Worm (Caenorhabditis elegans) whole organism, early embryonic: ENCODE results near the gene cex-2.

Source experiments
- B0310.2 ChIP-seq: sonication (generic microtip); optimal IDR thresholded peaks from 2 replicates; lab custom pipeline; 2016; ENCODE audit warnings: mild to moderate bottlenecking, missing genetic modification characterization, missing compliant biosample characterization
- F13C5.2 ChIP-seq: sonication (generic microtip); optimal IDR thresholded peaks from 2 replicates; lab custom pipeline; 2017; ENCODE audit warnings: mild to moderate bottlenecking, missing genetic modification characterization, inconsistent platforms, missing compliant biosample characterization
- aly-1 ChIP-seq: sonication (generic microtip); optimal IDR thresholded peaks from 2 replicates; lab custom pipeline; 2016; ENCODE audit warnings: missing genetic modification characterization, missing compliant biosample characterization
- ama-1 ChIP-seq: fragments of 150-350 bp; optimal IDR thresholded peaks from 2 replicates; lab custom pipeline; 2014
- ceh-13 ChIP-seq: fragments of 200-800 bp; sonication (Bioruptor generic); optimal IDR thresholded peaks from 2 replicates; lab custom pipeline; 2018; ENCODE audit warnings: mild to moderate bottlenecking, missing genetic modification characterization, missing compliant biosample characterization
- ceh-36 ChIP-seq: sonication (generic microtip); optimal IDR thresholded peaks from 2 replicates; lab custom pipeline; 2016; ENCODE audit warnings: missing genetic modification characterization, inconsistent platforms, missing compliant biosample characterization
- flt-1 ChIP-seq: fragments of 200-800 bp; sonication (Bioruptor generic); IDR thresholded peaks from 2 replicates; pipeline ENCODE4 v1.3.6; 2022; ENCODE audit warnings: missing genetic modification characterization, missing compliant biosample characterization
- hmbx-1 ChIP-seq: sonication (generic microtip); optimal IDR thresholded peaks from 2 replicates; lab custom pipeline; 2016; ENCODE audit warnings: mild to moderate bottlenecking, missing genetic modification characterization, missing compliant biosample characterization
- pes-1 ChIP-seq: fragments of 200-800 bp; sonication (Bioruptor generic); IDR thresholded peaks from 2 replicates; pipeline ENCODE4 v1.3.6; 2022; ENCODE audit warnings: missing genetic modification reagents, missing genetic modification characterization, missing compliant biosample characterization
- scrt-1 ChIP-seq: fragments of 200-800 bp; sonication (Bioruptor generic); IDR thresholded peaks from 2 replicates; pipeline ENCODE4 v1.3.6; 2022; ENCODE audit warnings: missing genetic modification characterization, missing compliant biosample characterization
- tbx-11 ChIP-seq: fragments of 200-800 bp; sonication (Bioruptor generic); IDR thresholded peaks from 2 replicates; pipeline ENCODE4 v1.3.6; 2022; ENCODE audit warnings: missing genetic modification characterization, missing compliant biosample characterization
- tra-4 ChIP-seq: sonication (generic microtip); optimal IDR thresholded peaks from 2 replicates; lab custom pipeline; 2017; ENCODE audit warnings: missing genetic modification characterization, missing compliant biosample characterization

DNA sequence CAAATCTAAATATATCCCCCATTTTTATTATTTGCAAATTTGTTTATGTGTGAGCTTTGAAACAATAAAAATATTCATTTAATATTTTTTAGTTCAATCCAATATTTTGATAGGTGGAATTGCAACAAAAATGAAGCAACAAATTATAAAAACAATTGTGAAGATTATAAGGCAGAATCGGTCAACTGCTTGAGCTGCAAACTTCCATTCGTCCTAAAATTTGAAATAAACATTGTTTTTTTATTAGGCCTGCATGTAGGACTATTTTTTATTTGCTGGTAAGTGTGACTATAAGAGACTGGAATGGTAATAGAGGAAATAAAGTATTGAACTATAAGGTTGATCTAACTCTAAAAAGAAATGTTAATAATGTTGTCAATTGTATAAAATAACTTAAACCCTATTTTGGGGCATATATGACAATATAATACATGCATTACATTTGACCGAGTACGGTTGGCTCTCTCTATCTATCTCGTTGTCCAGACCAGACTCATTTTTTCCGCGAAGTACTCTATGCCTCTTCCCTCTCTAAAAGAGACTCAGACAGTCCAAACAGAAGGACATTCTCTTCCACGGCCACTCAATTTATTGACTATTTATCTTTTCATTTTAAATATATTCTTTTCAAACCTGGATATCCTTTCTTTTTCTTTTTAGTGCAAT lies 10.5 kb upstream of the cex-2 start, which contains the start of gene T09A5.4:
- TF ChIP-seq tbx-11 (GFP tag; lab: Robert Waterston, UW) (no peak), tra-4 (tag; lab: Kevin White, UChicago) (no peak), pes-1 (no peak), hmbx-1 (no peak), scrt-1 (GFP tag; lab: Robert Waterston, UW) (no peak), ama-1 (lab: Kevin White, UChicago) (no peak), flt-1 (GFP tag; lab: Robert Waterston, UW) (no peak), ceh-13 (GFP tag; lab: Kevin White, UChicago) (no peak), B0310.2 (tag; lab: Kevin White, UChicago) (no peak), F13C5.2 (no peak), ceh-36 (no peak), aly-1 (tag; lab: Kevin White, UChicago) (no peak)
